Worm (Caenorhabditis elegans) whole organism, late embryonic: Measurements from ENCODE around the gene F53C3.3.

Source experiments
- C38D4.7 ChIP-seq: fragments of 200-800 bp; sonication (Bioruptor generic); optimal IDR thresholded peaks from 2 replicates; lab custom pipeline; 2018; ENCODE audit warnings: mild to moderate bottlenecking, missing genetic modification characterization, moderate library complexity, missing compliant biosample characterization
- F13H6.1 ChIP-seq: sonication (generic microtip); optimal IDR thresholded peaks from 2 replicates; lab custom pipeline; 2016; ENCODE audit warnings: missing genetic modification characterization, missing compliant biosample characterization
- ceh-14 ChIP-seq: sonication (generic microtip); optimal IDR thresholded peaks from 2 replicates; lab custom pipeline; 2016; ENCODE audit warnings: missing genotype, missing genetic modification characterization, missing compliant biosample characterization
- ceh-24 ChIP-seq: sonication (generic microtip); optimal IDR thresholded peaks from 2 replicates; lab custom pipeline; 2016; ENCODE audit warnings: mild to moderate bottlenecking, missing genetic modification characterization, missing compliant biosample characterization
- ceh-30 ChIP-seq: fragments of 150-350 bp; optimal IDR thresholded peaks from 2 replicates; lab custom pipeline; 2014; ENCODE audit warnings: missing biosample characterization, missing genetic modification characterization
- fkh-10 ChIP-seq: fragments of 150-350 bp; optimal IDR thresholded peaks from 2 replicates; lab custom pipeline; 2014; ENCODE audit warnings: missing biosample characterization, missing genetic modification reagents, missing genetic modification characterization
- hlh-13 ChIP-seq: fragments of 200-800 bp; sonication (Bioruptor generic); optimal IDR thresholded peaks from 2 replicates; lab custom pipeline; 2018; ENCODE audit warnings: mild to moderate bottlenecking, missing genetic modification characterization, missing compliant biosample characterization

DNA sequence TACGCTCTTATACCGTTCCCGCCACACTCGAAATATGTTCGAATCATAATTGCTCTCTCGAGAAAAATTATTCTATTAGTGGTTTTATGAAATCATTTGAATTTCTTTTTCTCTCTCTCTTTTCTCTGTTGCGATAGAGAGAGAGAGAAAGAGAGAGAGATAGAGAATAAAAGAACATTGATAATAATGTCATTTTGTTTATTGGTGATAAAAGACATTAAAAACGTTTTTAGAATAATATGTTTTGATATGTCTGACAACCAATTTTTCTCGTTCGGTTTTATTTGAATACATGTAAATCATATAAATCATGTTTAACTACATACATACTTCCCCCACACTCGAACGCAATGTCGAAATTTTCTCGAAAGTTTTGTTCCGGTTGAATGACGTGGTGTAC is 50.3 kb downstream of the F53C3.3 start:
- no peak for TF ChIP-seq ceh-14
- TF ChIP-seq hlh-13 (GFP tag; lab: Kevin White, UChicago), result no peak
- no peak for TF ChIP-seq fkh-10 (GFP tag; lab: Kevin White, UChicago)
- no peak for TF ChIP-seq F13H6.1 (tag; lab: Kevin White, UChicago)
- no peak for TF ChIP-seq C38D4.7 (GFP tag; lab: Kevin White, UChicago)
- TF ChIP-seq ceh-24 (tag; lab: Kevin White, UChicago), result no peak
- TF ChIP-seq ceh-30 (tag; lab: Kevin White, UChicago), result no peak
